Worm (Caenorhabditis elegans): Measurements from ENCODE around the gene nas-1.

The nas-1 gene

ce11 chrIII:13429668-13430067 is 24.1 kb downstream of the nas-1 start, which contains the start of gene bli-5:
Gene bli-5, minus strand, starts transcription at chrIII:13429768.
- TF ChIP-seq mdt-29 (GFP tag; IDR thresholded peaks at IDR 0.05) (no peak), jun-1 (tag; optimal IDR thresholded peaks at IDR 0.05) (no peak), D1046.2 (GFP tag; IDR thresholded peaks at IDR 0.05) (no peak), mep-1 (tag; optimal IDR thresholded peaks at IDR 0.05) (no peak), aly-2 (tag; optimal IDR thresholded peaks at IDR 0.05) (no peak), ctbp-1 (GFP tag; IDR thresholded peaks at IDR 0.05) (no peak), nhr-25 (tag; optimal IDR thresholded peaks at IDR 0.05; ENCODE audit: borderline replicate concordance, insufficient read depth) (no peak), mxl-3 (GFP tag; optimal IDR thresholded peaks at IDR 0.05) (no peak), T20F7.1 (GFP tag; optimal IDR thresholded peaks at IDR 0.05) (no peak), zag-1 (tag; optimal IDR thresholded peaks at IDR 0.05) (no peak), zfp-3 (GFP tag; conservative IDR thresholded peaks at IDR 0.05) (no peak), lsy-2 (tag; optimal IDR thresholded peaks at IDR 0.05) (no peak), dve-1 (tag; optimal IDR thresholded peaks at IDR 0.05; ENCODE audit: insufficient read depth) (no peak), daf-8 (GFP tag; IDR thresholded peaks at IDR 0.05) (no peak), saeg-2 (GFP tag; IDR thresholded peaks at IDR 0.05) (no peak), nhr-42 (GFP tag; IDR thresholded peaks at IDR 0.05) (no peak)

- TF ChIP-seq lin-29 (GFP tag; IDR thresholded peaks at IDR 0.05) (no peak), nhr-6 (tag; optimal IDR thresholded peaks at IDR 0.05) (no peak), dmd-9 (GFP tag; IDR thresholded peaks at IDR 0.05) (no peak), Y75B8A.6 (GFP tag; IDR thresholded peaks at IDR 0.05) (no peak), spr-1 (tag; optimal IDR thresholded peaks at IDR 0.05) (no peak), attf-4 (tag; optimal IDR thresholded peaks at IDR 0.05) (no peak), daf-8 (GFP tag; IDR thresholded peaks at IDR 0.05) (no peak), gei-8 (GFP tag; optimal IDR thresholded peaks at IDR 0.05) (no peak), hif-1 (tag; optimal IDR thresholded peaks at IDR 0.05) (no peak), sdz-12 (GFP tag; optimal IDR thresholded peaks at IDR 0.05) (no peak)
Measured at ce11 chrIII:13430162-13430561, 24.6 kb downstream of the nas-1 start, which contains the start of gene trf-1. Gene trf-1, plus strand, starts transcription at chrIII:13430462.

DNA sequence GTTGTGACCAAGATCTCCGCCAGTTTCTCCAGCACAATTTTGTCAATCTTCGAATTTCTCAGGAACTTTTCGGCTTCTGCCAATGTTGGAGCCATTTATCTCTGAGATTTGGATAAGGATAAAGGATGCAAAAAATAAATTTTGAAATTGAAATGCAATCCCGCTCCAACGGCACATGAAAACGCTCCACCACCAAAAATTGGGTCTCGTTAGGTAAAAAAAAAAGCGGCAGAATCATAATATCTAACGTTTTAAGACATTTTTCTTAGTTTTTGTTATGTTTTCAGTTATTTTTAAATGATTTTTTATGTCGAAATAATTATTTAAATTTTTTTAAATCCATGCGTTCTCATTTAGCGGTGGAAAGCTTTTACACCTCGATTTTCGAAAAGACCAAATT is 28.8 kb downstream of the nas-1 start, which contains the start of gene F45G2.7:
F45G2.7 (minus strand) TSS at position 101 of the 400 bp plus-strand sequence.
- TF ChIP-seq mes-2 (tag; optimal IDR thresholded peaks at IDR 0.05; ENCODE audit: poor library complexity, severe bottlenecking) = no peak
- TF ChIP-seq lim-7 (GFP tag; IDR thresholded peaks at IDR 0.05) = no peak
- no peak for TF ChIP-seq hlh-11 (tag; optimal IDR thresholded peaks at IDR 0.05)
- no peak for TF ChIP-seq skn-1 (tag; optimal IDR thresholded peaks at IDR 0.05)
- TF ChIP-seq nhr-111 (GFP tag; optimal IDR thresholded peaks at IDR 0.05) = no peak
- TF ChIP-seq zip-11 (GFP tag; IDR thresholded peaks at IDR 0.05) = no peak
- TF ChIP-seq nhr-28 (tag; optimal IDR thresholded peaks at IDR 0.05) = no peak
- no peak for TF ChIP-seq saeg-2 (GFP tag; IDR thresholded peaks at IDR 0.05)
- no peak for TF ChIP-seq rbr-2 (tag; optimal IDR thresholded peaks at IDR 0.05)

DNA sequence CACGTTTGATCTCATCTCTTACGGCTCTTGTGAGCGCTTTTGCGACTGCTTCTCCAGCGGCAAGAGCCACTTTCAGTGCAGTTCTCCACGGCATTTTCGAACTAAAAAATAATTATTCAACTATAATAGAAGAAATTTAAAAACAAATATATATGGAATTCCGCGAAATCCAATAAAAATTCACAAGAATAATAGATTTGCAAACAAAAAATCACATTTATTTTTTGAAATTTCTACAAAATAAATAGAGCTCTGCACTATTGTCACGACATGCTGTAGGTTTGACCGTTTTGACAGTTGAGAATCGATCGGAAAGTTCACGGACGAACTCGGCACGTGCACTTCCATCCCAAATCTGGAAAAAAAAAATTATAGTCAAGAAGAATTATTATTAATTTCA is 30.0 kb downstream of the nas-1 start, which contains the start of gene F45G2.8:
F45G2.8 (minus strand) TSS at position 101 of the 400 bp plus-strand sequence.
- no peak for TF ChIP-seq mdl-1 (tag; optimal IDR thresholded peaks at IDR 0.05)
- TF ChIP-seq unc-62 (GFP tag; optimal IDR thresholded peaks at IDR 0.05 in 1 of 2) = no peak
- no peak for TF ChIP-seq unc-62 (tag; optimal IDR thresholded peaks at IDR 0.05)
- no peak for TF ChIP-seq mep-1 (tag; optimal IDR thresholded peaks at IDR 0.05)
- TF ChIP-seq D1046.2 (GFP tag; IDR thresholded peaks at IDR 0.05) = no peak
- no peak for TF ChIP-seq mdt-29 (GFP tag; IDR thresholded peaks at IDR 0.05)
- TF ChIP-seq aha-1 (tag) = no peak
- no peak for TF ChIP-seq fos-1 (tag; optimal IDR thresholded peaks at IDR 0.05)
- TF ChIP-seq mxl-3 (GFP tag; optimal IDR thresholded peaks at IDR 0.05) = no peak
- TF ChIP-seq gei-8 (GFP tag; optimal IDR thresholded peaks at IDR 0.05) = no peak
- no peak for TF ChIP-seq T26A8.4 (GFP tag; IDR thresholded peaks at IDR 0.05)

All from whole organism, L4 larva.